Fruit fly (Drosophila melanogaster) whole organism, embryonic: ENCODE measurements around the gene T48.
A peak's percentile ranks its signal among the peaks of the same experiment; 100 is the strongest.

Source experiments
- BEAF-32 ChIP-seq: fragments of 200-800 bp; sonication (Bioruptor generic); optimal IDR thresholded peaks from 3 replicates; lab custom pipeline; 2017; ENCODE audit warnings: missing biosample characterization, missing genetic modification characterization, mild to moderate bottlenecking, moderate library complexity, missing genetic modification reagents
- BtbVII ChIP-seq: fragments of 200-800 bp; sonication (Bioruptor generic); optimal IDR thresholded peaks from 3 replicates; lab custom pipeline; 2017; ENCODE audit warnings: missing biosample characterization, mild to moderate bottlenecking, missing genetic modification characterization
- C15 ChIP-seq: fragments of 200-800 bp; sonication (Bioruptor generic); IDR thresholded peaks from 3 replicates; pipeline ENCODE4 v1.3.6; 2022; ENCODE audit warnings: missing biosample characterization, missing genetic modification characterization
- CG10431 ChIP-seq: fragments of 200-800 bp; sonication (Bioruptor generic); optimal IDR thresholded peaks from 3 replicates; lab custom pipeline; 2018; ENCODE audit warnings: missing biosample characterization, mild to moderate bottlenecking, missing genetic modification characterization
- CG10654 ChIP-seq: fragments of 200-800 bp; sonication (Bioruptor generic); optimal IDR thresholded peaks from 2 replicates; lab custom pipeline; 2016; ENCODE audit warnings: missing biosample characterization, missing genetic modification characterization
- CG12769 ChIP-seq: fragments of 200-800 bp; sonication (Bioruptor generic); optimal IDR thresholded peaks from 2 replicates; lab custom pipeline; 2019; ENCODE audit warnings: missing biosample characterization, mild to moderate bottlenecking, missing genetic modification characterization, moderate library complexity
- CG14050 ChIP-seq: fragments of 200-800 bp; sonication (Bioruptor generic); IDR thresholded peaks from 3 replicates; pipeline ENCODE4 v1.3.6; 2022; ENCODE audit warnings: missing biosample characterization, missing genetic modification characterization
- CG15514 ChIP-seq: fragments of 200-800 bp; sonication (Bioruptor generic); optimal IDR thresholded peaks from 3 replicates; lab custom pipeline; 2017; ENCODE audit warnings: missing biosample characterization, missing genetic modification characterization, mild to moderate bottlenecking, moderate library complexity, missing genetic modification reagents
- CG18764 ChIP-seq: fragments of 200-800 bp; sonication (Bioruptor generic); optimal IDR thresholded peaks from 3 replicates; lab custom pipeline; 2016; ENCODE audit warnings: missing biosample characterization, missing genetic modification characterization
- CG2889 ChIP-seq: fragments of 200-800 bp; sonication (Bioruptor generic); IDR thresholded peaks from 3 replicates; pipeline ENCODE4 v1.3.6; 2022; ENCODE audit warnings: missing biosample characterization, missing genetic modification characterization
- CG31388 ChIP-seq: fragments of 200-800 bp; sonication (Bioruptor generic); optimal IDR thresholded peaks from 2 replicates; lab custom pipeline; 2016; ENCODE audit warnings: missing biosample characterization, missing genetic modification characterization
- CG3838 ChIP-seq: fragments of 200-800 bp; sonication (Bioruptor generic); optimal IDR thresholded peaks from 3 replicates; lab custom pipeline; 2016; ENCODE audit warnings: missing biosample characterization, missing genetic modification characterization
- CG4424 ChIP-seq: fragments of 200-800 bp; sonication (Bioruptor generic); optimal IDR thresholded peaks from 3 replicates; lab custom pipeline; 2016; ENCODE audit warnings: missing biosample characterization, missing genetic modification characterization
- CG6813 ChIP-seq: fragments of 200-800 bp; sonication (Bioruptor generic); optimal IDR thresholded peaks from 2 replicates; lab custom pipeline; 2017; ENCODE audit warnings: missing biosample characterization, missing genetic modification characterization, mild to moderate bottlenecking, moderate library complexity, missing genetic modification reagents
- CG6854 ChIP-seq: fragments of 200-800 bp; sonication (Bioruptor generic); optimal IDR thresholded peaks from 3 replicates; lab custom pipeline; 2017; ENCODE audit warnings: missing biosample characterization, mild to moderate bottlenecking, missing genetic modification characterization
- CG8290 ChIP-seq, 3 experiments: fragments of 200-800 bp; sonication (Bioruptor generic); optimal IDR thresholded peaks; 2 replicates each; lab custom pipeline; 2016 to 2019; ENCODE audit warnings: missing biosample characterization in 3 of 3, missing genetic modification characterization in 3 of 3, mild to moderate bottlenecking in 2 of 3, moderate library complexity in 1 of 3
- CG9817 ChIP-seq: fragments of 200-800 bp; sonication (Bioruptor generic); optimal IDR thresholded peaks from 2 replicates; lab custom pipeline; 2018; ENCODE audit warnings: missing biosample characterization, mild to moderate bottlenecking, missing genetic modification characterization, moderate library complexity
- CHES-1-like ChIP-seq: fragments of 200-800 bp; sonication (Bioruptor generic); optimal IDR thresholded peaks from 2 replicates; lab custom pipeline; 2016; ENCODE audit warnings: missing biosample characterization, missing genetic modification characterization
- Deaf1 ChIP-seq: fragments of 200-800 bp; optimal IDR thresholded peaks from 3 replicates; lab custom pipeline; 2019; ENCODE audit warnings: missing biosample characterization, mild to moderate bottlenecking, missing genetic modification characterization, moderate library complexity
- Dll ChIP-seq: fragments of 200-800 bp; sonication (Bioruptor generic); IDR thresholded peaks from 4 replicates; pipeline ENCODE4 v1.3.6; 2022; ENCODE audit warnings: missing biosample characterization, missing genetic modification characterization; ENCODE audit not compliant: partially characterized antibody
- Eip74EF ChIP-seq, 2 experiments: fragments of 200-800 bp in 1 of 2; fragments of >200 bp in 1 of 2; sonication (Bioruptor generic) in 1 of 2; optimal IDR thresholded peaks; 2 replicates each; lab custom pipeline; 2017 to 2019; ENCODE audit warnings: missing biosample characterization in 2 of 2, missing genetic modification characterization in 2 of 2, mild to moderate bottlenecking in 1 of 2, moderate library complexity in 1 of 2
- Elba2 ChIP-seq: fragments of 200-800 bp; sonication (Bioruptor generic); optimal IDR thresholded peaks from 3 replicates; lab custom pipeline; 2016; ENCODE audit warnings: missing biosample characterization, missing genetic modification characterization
- Gug ChIP-seq: fragments of 200-800 bp; sonication (Bioruptor generic); IDR thresholded peaks from 4 replicates; pipeline ENCODE4 v1.3.6; 2022; ENCODE audit warnings: missing biosample characterization, missing genetic modification characterization
- Poxn ChIP-seq: fragments of 200-800 bp; sonication (Bioruptor generic); IDR thresholded peaks from 2 replicates; pipeline ENCODE4 v1.3.6; 2022; ENCODE audit warnings: missing biosample characterization, missing genetic modification characterization
- Usf ChIP-seq: fragments of 200-800 bp; sonication (Bioruptor generic); optimal IDR thresholded peaks from 2 replicates; lab custom pipeline; 2017; ENCODE audit warnings: missing genotype, missing biosample characterization, missing genetic modification characterization
- Vsx1 ChIP-seq: fragments of 200-800 bp; sonication (Bioruptor generic); optimal IDR thresholded peaks from 2 replicates; lab custom pipeline; 2017; ENCODE audit warnings: missing biosample characterization, mild to moderate bottlenecking, missing genetic modification characterization, missing genetic modification reagents
- aop ChIP-seq: fragments of 200-800 bp; sonication (Bioruptor generic); IDR thresholded peaks from 2 replicates; pipeline ENCODE4 v1.3.6; 2022; ENCODE audit warnings: missing biosample characterization, missing genetic modification characterization
- ato ChIP-seq: fragments of 200-800 bp; sonication (Bioruptor generic); IDR thresholded peaks from 2 replicates; pipeline ENCODE4 v1.3.6; 2022; ENCODE audit warnings: missing biosample characterization, missing genetic modification characterization; ENCODE audit not compliant: partially characterized antibody
- bcd ChIP-seq: fragments of 200-800 bp; sonication (Bioruptor generic); optimal IDR thresholded peaks from 2 replicates; lab custom pipeline; 2017; ENCODE audit warnings: missing biosample characterization, mild to moderate bottlenecking, missing genetic modification characterization
- cwo ChIP-seq: fragments of 200-800 bp; sonication (Bioruptor generic); optimal IDR thresholded peaks from 3 replicates; lab custom pipeline; 2017; ENCODE audit warnings: missing biosample characterization, missing genetic modification characterization, mild to moderate bottlenecking, moderate library complexity, missing genetic modification reagents
- disco-r ChIP-seq: fragments of 200-800 bp; sonication (Bioruptor generic); optimal IDR thresholded peaks from 2 replicates; lab custom pipeline; 2016; ENCODE audit warnings: missing biosample characterization, missing genetic modification characterization
- esg ChIP-seq: fragments of 200-800 bp; sonication (Bioruptor generic); conservative IDR thresholded peaks from 2 replicates; pipeline ENCODE4 v1.3.6; 2022; ENCODE audit warnings: missing biosample characterization, missing genetic modification characterization
- gcm ChIP-seq: fragments of 200-800 bp; sonication (Bioruptor generic); optimal IDR thresholded peaks from 2 replicates; lab custom pipeline; 2019; ENCODE audit warnings: missing biosample characterization, mild to moderate bottlenecking, missing genetic modification characterization, moderate library complexity
- gsb-n ChIP-seq: fragments of 200-800 bp; sonication (Bioruptor generic); optimal IDR thresholded peaks from 3 replicates; lab custom pipeline; 2018; ENCODE audit warnings: missing biosample characterization, mild to moderate bottlenecking, missing genetic modification characterization
- h ChIP-seq: fragments of >200 bp; optimal IDR thresholded peaks from 2 replicates; lab custom pipeline; 2017
- jigr1 ChIP-seq: fragments of 200-800 bp; sonication (Bioruptor generic); IDR thresholded peaks from 3 replicates; pipeline ENCODE4 v1.3.6; 2022; ENCODE audit warnings: missing biosample characterization, missing genetic modification characterization
- kah ChIP-seq: fragments of 200-800 bp; sonication (Bioruptor generic); optimal IDR thresholded peaks from 2 replicates; lab custom pipeline; 2018; ENCODE audit warnings: missing biosample characterization, mild to moderate bottlenecking, missing genetic modification characterization
- kni ChIP-seq: fragments of 200-800 bp; sonication (Bioruptor generic); optimal IDR thresholded peaks from 3 replicates; lab custom pipeline; 2017; ENCODE audit warnings: mild to moderate bottlenecking, missing biosample characterization, missing genetic modification reagents, missing genetic modification characterization
- maf-S ChIP-seq: fragments of 200-800 bp; sonication (Bioruptor generic); optimal IDR thresholded peaks from 2 replicates; lab custom pipeline; 2016; ENCODE audit warnings: missing biosample characterization, missing genetic modification characterization
- pan ChIP-seq, 4 experiments: fragments of >200 bp in 3 of 4; fragments of 200-800 bp in 1 of 4; sonication (Bioruptor generic) in 1 of 4; optimal IDR thresholded peaks in 3 of 4; IDR thresholded peaks in 1 of 4; 2 replicates each; pipeline versions ENCODE4 v1.3.6 to Lab custom; 2017 to 2022; ENCODE audit warnings: missing biosample characterization in 2 of 4, missing genetic modification characterization in 2 of 4, mixed read lengths in 1 of 4
- pb ChIP-seq: fragments of 200-800 bp; sonication (Bioruptor generic); optimal IDR thresholded peaks from 3 replicates; lab custom pipeline; 2016; ENCODE audit warnings: missing biosample characterization, missing genetic modification characterization
- sd ChIP-seq: fragments of 200-800 bp; sonication (Bioruptor generic); optimal IDR thresholded peaks from 3 replicates; lab custom pipeline; 2018; ENCODE audit warnings: missing biosample characterization, mild to moderate bottlenecking, missing genetic modification characterization, moderate library complexity
- sqz ChIP-seq: fragments of 200-800 bp; sonication (Bioruptor generic); optimal IDR thresholded peaks from 3 replicates; lab custom pipeline; 2018; ENCODE audit warnings: missing biosample characterization, mild to moderate bottlenecking, missing genetic modification characterization
- ssp ChIP-seq: fragments of 200-800 bp; sonication (Bioruptor generic); IDR thresholded peaks from 2 replicates; pipeline ENCODE4 v1.3.6; 2022; ENCODE audit warnings: missing biosample characterization, missing genetic modification characterization
- sug ChIP-seq: fragments of 200-800 bp; optimal IDR thresholded peaks from 2 replicates; lab custom pipeline; 2019; ENCODE audit warnings: missing biosample characterization, mild to moderate bottlenecking, missing genetic modification characterization, moderate library complexity
- ttk ChIP-seq: fragments of 200-800 bp; sonication (Bioruptor generic); IDR thresholded peaks from 2 replicates; pipeline ENCODE4 v2.1.2; 2022; ENCODE audit warnings: missing biosample characterization, missing genetic modification characterization
- unc-4 ChIP-seq: fragments of 200-800 bp; sonication (Bioruptor generic); IDR thresholded peaks from 2 replicates; pipeline ENCODE4 v1.3.6; 2022; ENCODE audit warnings: missing biosample characterization, missing genetic modification characterization; ENCODE audit not compliant: partially characterized antibody
- yki ChIP-seq: fragments of >200 bp; optimal IDR thresholded peaks from 3 replicates; lab custom pipeline; 2018
- zfh1 ChIP-seq: fragments of 200-800 bp; sonication (Bioruptor generic); IDR thresholded peaks from 3 replicates; pipeline ENCODE4 v1.3.6; 2022; ENCODE audit warnings: missing biosample characterization, missing genetic modification characterization

T48 gene

dm6 chr3R:26875544-26876027, 5.9 kb upstream of the T48 start, which contains the start of gene Rb97D (continued):
- no peak for TF ChIP-seq Vsx1 (GFP tag; lab: Kevin White, UChicago)
- TF ChIP-seq unc-4 (GFP tag; lab: Robert Waterston, UW), result peak; percentile 88
- peak; percentile 75 for TF ChIP-seq CG4424 (GFP tag; lab: Kevin White, UChicago)
- no peak for TF ChIP-seq BtbVII (GFP tag; lab: Kevin White, UChicago)
- TF ChIP-seq jigr1 (GFP tag; lab: Robert Waterston, UW), result no peak
- peak; percentile 23 for TF ChIP-seq sqz (GFP tag; lab: Kevin White, UChicago)
- TF ChIP-seq CG12769 (tag; lab: Kevin White, UChicago), result peak; percentile 75
- no peak for TF ChIP-seq CG3838 (GFP tag; lab: Kevin White, UChicago)
- TF ChIP-seq CG9817 (tag; lab: Kevin White, UChicago), result peak; percentile 71
- no peak for TF ChIP-seq disco-r (GFP tag; lab: Kevin White, UChicago)
- TF ChIP-seq kni (GFP tag; lab: Kevin White, UChicago), result peak; percentile 2
- TF ChIP-seq sd (tag; lab: Kevin White, UChicago), result peak; percentile 35
- TF ChIP-seq yki (lab: Kevin White, UChicago), result no peak
- TF ChIP-seq Usf (GFP tag; lab: Kevin White, UChicago), result peak; percentile 43
- peak; percentile 48 for TF ChIP-seq maf-S
- peak; percentile 89 for TF ChIP-seq gsb-n (tag; lab: Kevin White, UChicago)
- TF ChIP-seq CG18764, result peak; percentile 44
- peak; percentile 87 for TF ChIP-seq CG15514
- 0 out of 3 replicates have a peak, but pooled peaks have one; percentile 5 for TF ChIP-seq C15 (GFP tag; lab: Robert Waterston, UW)
- TF ChIP-seq CG10654 (GFP tag; lab: Kevin White, UChicago), result peak; percentile 61
- peak; percentile 70; the same call in 1 of the 2 replicates for TF ChIP-seq ssp (GFP tag; lab: Robert Waterston, UW)
- TF ChIP-seq CG6813, result peak; percentile 19
- TF ChIP-seq ttk (GFP tag; lab: Robert Waterston, UW), result peak; percentile 52
- peak; percentile 35 for TF ChIP-seq CG8290 (GFP tag; optimal IDR thresholded peaks at IDR 0.05; lab: Kevin White, UChicago)
- peak in 1 of 2 experiments; percentile 67 for TF ChIP-seq CG8290 (tag; optimal IDR thresholded peaks at IDR 0.05; lab: Kevin White, UChicago)
- peak; percentile 75; the same call in 2 of the 3 replicates for TF ChIP-seq zfh1
- peak; percentile 84 for TF ChIP-seq BEAF-32 (GFP tag; lab: Kevin White, UChicago)
- no peak; the same call in 1 of the 2 replicates for TF ChIP-seq esg
- TF ChIP-seq Deaf1 (tag; lab: Kevin White, UChicago), result peak; percentile 4
- no peak for TF ChIP-seq Elba2 (GFP tag; lab: Kevin White, UChicago)
- TF ChIP-seq sug (tag; lab: Kevin White, UChicago), result peak; percentile 67
- TF ChIP-seq pb (GFP tag; lab: Kevin White, UChicago), result peak; percentile 55
- peak; percentile 47; the same call in 2 of the 3 replicates for TF ChIP-seq CG14050 (GFP tag; lab: Robert Waterston, UW)
- peak; percentile 93 for TF ChIP-seq Dll (GFP tag; lab: Robert Waterston, UW)
- TF ChIP-seq kah (GFP tag; lab: Kevin White, UChicago), result peak; percentile 6
- peak; percentile 48 for TF ChIP-seq gcm
- no peak for TF ChIP-seq CG2889
- TF ChIP-seq cwo (GFP tag; lab: Kevin White, UChicago), result peak; percentile 20
- TF ChIP-seq Poxn (GFP tag; lab: Robert Waterston, UW), result no peak
- no peak for TF ChIP-seq h (lab: Kevin White, UChicago)
- TF ChIP-seq ato (GFP tag; lab: Robert Waterston, UW), result peak; percentile 72; the same call in 1 of the 2 replicates
- TF ChIP-seq Gug, result peak; percentile 62
- TF ChIP-seq CG31388 (GFP tag; lab: Kevin White, UChicago), result no peak
- peak; percentile 30 for TF ChIP-seq CG10431 (GFP tag; lab: Kevin White, UChicago)
- TF ChIP-seq pan (optimal IDR thresholded peaks at IDR 0.05; lab: Kevin White, UChicago), result no peak
- TF ChIP-seq pan (GFP tag; optimal IDR thresholded peaks at IDR 0.05 in 1 of 2, IDR thresholded peaks at IDR 0.05 in 1 of 2), result peak in 1 of 2 experiments; percentile 84
- TF ChIP-seq aop (GFP tag; lab: Robert Waterston, UW), result no peak
- TF ChIP-seq CHES-1-like (GFP tag; lab: Kevin White, UChicago), result peak; percentile 65
- TF ChIP-seq bcd (GFP tag; lab: Kevin White, UChicago), result peak; percentile 54
- peak in 1 of 2 experiments; percentile 66 for TF ChIP-seq Eip74EF (GFP tag; optimal IDR thresholded peaks at IDR 0.05; lab: Kevin White, UChicago)
- no peak for TF ChIP-seq CG6854
